Worm (Caenorhabditis elegans) whole organism, L4/young adult: ENCODE measurements around the gene rrp-8.

Experiments
- W03F9.2 ChIP-seq: fragments of 150-350 bp; optimal IDR thresholded peaks from 2 replicates; lab custom pipeline; 2014; ENCODE audit warnings: missing biosample characterization, missing genetic modification characterization
- dao-5 ChIP-seq: sonication (generic microtip); optimal IDR thresholded peaks from 2 replicates; lab custom pipeline; 2016; ENCODE audit warnings: missing genotype, missing genetic modification characterization, moderate library complexity, missing compliant biosample characterization
- him-1 ChIP-seq: sonication (generic microtip); optimal IDR thresholded peaks from 2 replicates; lab custom pipeline; 2016; ENCODE audit warnings: missing genotype, missing genetic modification reagents, missing genetic modification characterization, missing compliant biosample characterization

rrp-8 gene

ce11 chrIV:387283-388048 lies 8.9 kb upstream of the rrp-8 start:
- no peak for TF ChIP-seq W03F9.2 (tag; lab: Kevin White, UChicago)
- no peak for TF ChIP-seq him-1 (tag; lab: Kevin White, UChicago)
- TF ChIP-seq dao-5 (tag; lab: Kevin White, UChicago), result no peak

ce11 chrIV:388073-388472 lies 8.3 kb upstream of the rrp-8 start, which contains the start of gene ssna-1:
ssna-1 (plus strand) TSS chrIV:388084.
- TF ChIP-seq W03F9.2 (tag; lab: Kevin White, UChicago), result no peak
- no peak for TF ChIP-seq him-1 (tag; lab: Kevin White, UChicago)
- no peak for TF ChIP-seq dao-5 (tag; lab: Kevin White, UChicago)

ce11 chrIV:390279-390678 lies 6.1 kb upstream of the rrp-8 start, which contains the start of the genes ears-2 and uncp-18:
ears-2 (minus strand) TSS chrIV:390468.
uncp-18 (plus strand) TSS chrIV:390560.
- peak; percentile 65 for TF ChIP-seq him-1 (tag; lab: Kevin White, UChicago)
- TF ChIP-seq dao-5 (tag; lab: Kevin White, UChicago), result peak; percentile 69
- peak; percentile 96 for TF ChIP-seq W03F9.2 (tag; lab: Kevin White, UChicago)

ce11 chrIV:393409-393930 lies 2.9 kb upstream of the rrp-8 start, which contains the start of the genes T07A9.15 and nog-1:
T07A9.15 (minus strand) TSS chrIV:393546.
nog-1 (plus strand) TSS chrIV:393880.
- peak; percentile 68 for TF ChIP-seq W03F9.2 (tag; lab: Kevin White, UChicago)
- no peak for TF ChIP-seq dao-5 (tag; lab: Kevin White, UChicago)

- TF ChIP-seq dao-5 (tag; lab: Kevin White, UChicago) (no peak), W03F9.2 (tag; lab: Kevin White, UChicago) (no peak), him-1 (tag; lab: Kevin White, UChicago) (no peak)
These were observed 5.0 kb downstream of the rrp-8 start, which contains the start of gene gpa-4 for ce11 chrIV:401395-401794. gpa-4 (plus strand) TSS chrIV:401695.

- no peak for TF ChIP-seq him-1 (tag; lab: Kevin White, UChicago)
- TF ChIP-seq dao-5 (tag; lab: Kevin White, UChicago), result no peak
- TF ChIP-seq W03F9.2 (tag; lab: Kevin White, UChicago), result no peak
These were observed 12.5 kb downstream of the rrp-8 start for ce11 chrIV:408892-409291.

ce11 chrIV:409935-410334 lies 13.6 kb downstream of the rrp-8 start, which contains the start of gene kgb-1:
kgb-1 (minus strand) TSS chrIV:410035.
- TF ChIP-seq W03F9.2 (tag; lab: Kevin White, UChicago) (no peak), him-1 (tag; lab: Kevin White, UChicago) (no peak), dao-5 (tag; lab: Kevin White, UChicago) (no peak)

ce11 chrIV:410420-410891 lies 14.1 kb downstream of the rrp-8 start, which contains the start of gene T07A9.12:
T07A9.12 (plus strand) TSS chrIV:410867.
- no peak for TF ChIP-seq him-1 (tag; lab: Kevin White, UChicago)
- TF ChIP-seq W03F9.2 (tag; lab: Kevin White, UChicago), result peak; percentile 45
- no peak for TF ChIP-seq dao-5 (tag; lab: Kevin White, UChicago)

- TF ChIP-seq him-1 (tag; lab: Kevin White, UChicago) (no peak), W03F9.2 (tag; lab: Kevin White, UChicago) (no peak), dao-5 (tag; lab: Kevin White, UChicago) (no peak)
These were observed 23.3 kb downstream of the rrp-8 start, which contains the start of gene eri-1 for ce11 chrIV:419674-420073. eri-1 (minus strand) TSS chrIV:419958.

ce11 chrIV:420686-421085 lies 24.3 kb downstream of the rrp-8 start:
- TF ChIP-seq W03F9.2 (tag; lab: Kevin White, UChicago) (no peak), him-1 (tag; lab: Kevin White, UChicago) (no peak), dao-5 (tag; lab: Kevin White, UChicago) (no peak)

ce11 chrIV:422112-422511 lies 25.8 kb downstream of the rrp-8 start:
- no peak for TF ChIP-seq W03F9.2 (tag; lab: Kevin White, UChicago)
- no peak for TF ChIP-seq him-1 (tag; lab: Kevin White, UChicago)
- TF ChIP-seq dao-5 (tag; lab: Kevin White, UChicago), result no peak

ce11 chrIV:425052-425451 lies 28.7 kb downstream of the rrp-8 start, which contains the start of gene daf-18:
daf-18 (minus strand) TSS chrIV:425177.
- TF ChIP-seq W03F9.2 (tag; lab: Kevin White, UChicago), result no peak
- no peak for TF ChIP-seq dao-5 (tag; lab: Kevin White, UChicago)
- TF ChIP-seq him-1 (tag; lab: Kevin White, UChicago), result no peak

- TF ChIP-seq W03F9.2 (tag; lab: Kevin White, UChicago) (peak; percentile 67), dao-5 (tag; lab: Kevin White, UChicago) (no peak)
These were observed 29.2 kb downstream of the rrp-8 start for ce11 chrIV:425546-425945.
